Worm (Caenorhabditis elegans): ENCODE results near the gene F27D9.2.

The F27D9.2 gene

ce11 chrX:7661628-7662027, 11.2 kb upstream of the F27D9.2 start:
- TF ChIP-seq nhr-48 (tag; optimal IDR thresholded peaks at IDR 0.05) (no peak), aly-2 (tag; optimal IDR thresholded peaks at IDR 0.05) (no peak), lin-1 (GFP tag; IDR thresholded peaks at IDR 0.05) (no peak), saeg-2 (GFP tag; IDR thresholded peaks at IDR 0.05) (no peak), snpc-4 (tag; optimal IDR thresholded peaks at IDR 0.05) (no peak), T20F7.1 (GFP tag; optimal IDR thresholded peaks at IDR 0.05) (no peak), mep-1 (tag; optimal IDR thresholded peaks at IDR 0.05) (peak; percentile 52), jun-1 (tag; optimal IDR thresholded peaks at IDR 0.05) (no peak), hlh-11 (tag; optimal IDR thresholded peaks at IDR 0.05) (peak; percentile 56), set-16 (GFP tag; IDR thresholded peaks at IDR 0.05) (no peak), ZK337.2 (GFP tag; IDR thresholded peaks at IDR 0.05) (no peak), attf-4 (tag; optimal IDR thresholded peaks at IDR 0.05) (no peak), lsy-2 (tag; optimal IDR thresholded peaks at IDR 0.05) (peak in 1 of 2 experiments; percentile 42), arid-1 (GFP tag; conservative IDR thresholded peaks at IDR 0.05) (no peak), lir-3 (tag; optimal IDR thresholded peaks at IDR 0.05) (no peak), hlh-30 (tag; optimal IDR thresholded peaks at IDR 0.05; ENCODE audit: insufficient read depth) (peak; percentile 18), lin-29 (GFP tag; IDR thresholded peaks at IDR 0.05) (no peak), dmd-6 (GFP tag; IDR thresholded peaks at IDR 0.05) (no peak), ceh-28 (tag; optimal IDR thresholded peaks at IDR 0.05) (no peak), ama-1 (optimal IDR thresholded peaks at IDR 0.05) (no peak), hmg-1.1 (GFP tag; IDR thresholded peaks at IDR 0.05) (no peak), nhr-42 (GFP tag; IDR thresholded peaks at IDR 0.05) (no peak), dpl-1 (GFP tag; optimal IDR thresholded peaks at IDR 0.05) (peak; percentile 2), sdz-12 (GFP tag; optimal IDR thresholded peaks at IDR 0.05) (no peak), unc-130 (GFP tag; optimal IDR thresholded peaks at IDR 0.05) (no peak), mxl-2 (GFP tag; conservative IDR thresholded peaks at IDR 0.05) (no peak), zfp-2 (tag; optimal IDR thresholded peaks at IDR 0.05) (no peak), ZK546.5 (tag; optimal IDR thresholded peaks at IDR 0.05) (no peak), mes-2 (tag; optimal IDR thresholded peaks at IDR 0.05; ENCODE audit: poor library complexity, severe bottlenecking) (peak; percentile 72), nhr-10 (tag; optimal IDR thresholded peaks at IDR 0.05) (no peak), daf-16 (GFP tag; optimal IDR thresholded peaks at IDR 0.05) (no peak), daf-16 (tag; optimal IDR thresholded peaks at IDR 0.05) (peak; percentile 89), dmd-9 (GFP tag; IDR thresholded peaks at IDR 0.05) (no peak), nhr-6 (tag; optimal IDR thresholded peaks at IDR 0.05) (peak; percentile 33), pha-4 (GFP tag; IDR thresholded peaks at IDR 0.05) (no peak), pha-4 (tag; optimal IDR thresholded peaks at IDR 0.05) (peak; percentile 58), nhr-76 (tag; optimal IDR thresholded peaks at IDR 0.05) (no peak), daf-8 (GFP tag; IDR thresholded peaks at IDR 0.05) (no peak), nhr-77 (tag; optimal IDR thresholded peaks at IDR 0.05) (no peak), hif-1 (tag; optimal IDR thresholded peaks at IDR 0.05) (no peak), spr-3 (GFP tag; optimal IDR thresholded peaks at IDR 0.05) (no peak), dmd-8 (GFP tag; IDR thresholded peaks at IDR 0.05) (no peak), spr-1 (tag; optimal IDR thresholded peaks at IDR 0.05) (no peak), lim-7 (GFP tag; IDR thresholded peaks at IDR 0.05) (no peak), fkh-10 (GFP tag; optimal IDR thresholded peaks at IDR 0.05) (no peak), lin-13 (GFP tag; optimal IDR thresholded peaks at IDR 0.05) (peak; percentile 27), dve-1 (tag; optimal IDR thresholded peaks at IDR 0.05; ENCODE audit: insufficient read depth) (peak; percentile 75), zag-1 (tag; optimal IDR thresholded peaks at IDR 0.05) (no peak), ceh-82 (tag; optimal IDR thresholded peaks at IDR 0.05) (no peak), F37D6.2 (tag; optimal IDR thresholded peaks at IDR 0.05) (no peak), lin-39 (tag; optimal IDR thresholded peaks at IDR 0.05) (no peak), madf-5 (GFP tag; IDR thresholded peaks at IDR 0.05) (no peak), mdt-29 (GFP tag; IDR thresholded peaks at IDR 0.05) (no peak)
